Worm (Caenorhabditis elegans): ENCODE measurements around the gene F26F2.3.

F26F2.3 gene

ce11 chrV:20525816-20526459, 40.4 kb downstream of the F26F2.3 start, which contains the start of the genes srh-166 and Y38H6C.24:
srh-166 (minus strand) TSS chrV:20525866.
Y38H6C.24 (plus strand) TSS chrV:20526435.
- no peak for TF ChIP-seq mep-1 (tag; optimal IDR thresholded peaks at IDR 0.05)
- no peak for TF ChIP-seq sptf-1 (tag; optimal IDR thresholded peaks at IDR 0.05)
- no peak for TF ChIP-seq pha-4 (tag; optimal IDR thresholded peaks at IDR 0.05)
- TF ChIP-seq flh-1 (GFP tag; optimal IDR thresholded peaks at IDR 0.05): no peak
- no peak for TF ChIP-seq ceh-83 (GFP tag; optimal IDR thresholded peaks at IDR 0.05)
- no peak for TF ChIP-seq unc-62 (GFP tag; optimal IDR thresholded peaks at IDR 0.05)
- TF ChIP-seq cnd-1 (tag; optimal IDR thresholded peaks at IDR 0.05): no peak
- no peak for TF ChIP-seq M03D4.4 (tag; optimal IDR thresholded peaks at IDR 0.05)
- no peak for TF ChIP-seq zip-8 (tag; optimal IDR thresholded peaks at IDR 0.05)
- TF ChIP-seq ham-2 (GFP tag; optimal IDR thresholded peaks at IDR 0.05): no peak
- no peak for TF ChIP-seq nhr-28 (tag; optimal IDR thresholded peaks at IDR 0.05)
- no peak for TF ChIP-seq lin-32 (GFP tag; optimal IDR thresholded peaks at IDR 0.05)
- no peak for TF ChIP-seq nhr-12 (tag; optimal IDR thresholded peaks at IDR 0.05)

ce11 chrV:20522219-20522618, 44.1 kb downstream of the F26F2.3 start, which contains the start of the genes Y38H6C.9 and fbxa-150:
Y38H6C.9 (minus strand) TSS chrV:20522270.
fbxa-150 (plus strand) TSS chrV:20522598.
- TF ChIP-seq nhr-28 (tag; optimal IDR thresholded peaks at IDR 0.05): no peak
- TF ChIP-seq mep-1 (tag; optimal IDR thresholded peaks at IDR 0.05): no peak
- no peak for TF ChIP-seq ceh-83 (GFP tag; optimal IDR thresholded peaks at IDR 0.05)
- TF ChIP-seq zip-8 (tag; optimal IDR thresholded peaks at IDR 0.05): no peak
- no peak for TF ChIP-seq ztf-11 (tag; optimal IDR thresholded peaks at IDR 0.05)
- no peak for TF ChIP-seq ceh-39 (tag; optimal IDR thresholded peaks at IDR 0.05)
- no peak for TF ChIP-seq cnd-1 (tag; optimal IDR thresholded peaks at IDR 0.05)
- TF ChIP-seq nhr-237 (tag; optimal IDR thresholded peaks at IDR 0.05): no peak
- TF ChIP-seq lsy-2 (tag; optimal IDR thresholded peaks at IDR 0.05): no peak
- TF ChIP-seq flh-1 (GFP tag; optimal IDR thresholded peaks at IDR 0.05): no peak
- TF ChIP-seq unc-120 (tag; optimal IDR thresholded peaks at IDR 0.05; ENCODE audit: poor library complexity, severe bottlenecking): no peak
- no peak for TF ChIP-seq snpc-4 (tag; optimal IDR thresholded peaks at IDR 0.05)
- no peak for TF ChIP-seq mab-5 (tag; optimal IDR thresholded peaks at IDR 0.05)
- no peak for TF ChIP-seq ces-1 (GFP tag; optimal IDR thresholded peaks at IDR 0.05)
- TF ChIP-seq bed-3 (GFP tag; optimal IDR thresholded peaks at IDR 0.05): no peak
- TF ChIP-seq sem-2 (GFP tag; optimal IDR thresholded peaks at IDR 0.05): no peak

ce11 chrV:20518927-20519326, 47.4 kb downstream of the F26F2.3 start, which contains the start of gene Y38H6C.25:
Y38H6C.25 (plus strand) TSS chrV:20519227.
- no peak for TF ChIP-seq ham-2 (GFP tag; optimal IDR thresholded peaks at IDR 0.05)
- TF ChIP-seq M03D4.4 (tag; optimal IDR thresholded peaks at IDR 0.05): no peak
- no peak for TF ChIP-seq mep-1 (tag; optimal IDR thresholded peaks at IDR 0.05)
- no peak for TF ChIP-seq unc-39 (tag; optimal IDR thresholded peaks at IDR 0.05)
- TF ChIP-seq nhr-12 (tag; optimal IDR thresholded peaks at IDR 0.05): no peak
- no peak for TF ChIP-seq elt-3 (tag; optimal IDR thresholded peaks at IDR 0.05)
- no peak for TF ChIP-seq drap-1 (GFP tag; optimal IDR thresholded peaks at IDR 0.05)
- TF ChIP-seq ztf-11 (tag; optimal IDR thresholded peaks at IDR 0.05): no peak
- no peak for TF ChIP-seq lin-13 (tag; optimal IDR thresholded peaks at IDR 0.05)
- no peak for TF ChIP-seq tbx-8 (GFP tag; optimal IDR thresholded peaks at IDR 0.05)
- no peak for TF ChIP-seq pha-4 (tag; optimal IDR thresholded peaks at IDR 0.05)
- no peak for TF ChIP-seq snpc-4 (tag; optimal IDR thresholded peaks at IDR 0.05)
- no peak for TF ChIP-seq ceh-39 (tag; optimal IDR thresholded peaks at IDR 0.05)
- TF ChIP-seq mab-5 (tag; optimal IDR thresholded peaks at IDR 0.05): no peak
- TF ChIP-seq nhr-237 (tag; optimal IDR thresholded peaks at IDR 0.05): no peak

ce11 chrV:20517005-20517404, 49.3 kb downstream of the F26F2.3 start:
- TF ChIP-seq bed-3 (GFP tag; optimal IDR thresholded peaks at IDR 0.05) (no peak), lin-13 (tag; optimal IDR thresholded peaks at IDR 0.05) (no peak), ceh-39 (tag; optimal IDR thresholded peaks at IDR 0.05) (no peak), mep-1 (tag; optimal IDR thresholded peaks at IDR 0.05) (no peak), unc-62 (GFP tag; optimal IDR thresholded peaks at IDR 0.05) (no peak), elt-3 (tag; optimal IDR thresholded peaks at IDR 0.05) (no peak), ceh-83 (GFP tag; optimal IDR thresholded peaks at IDR 0.05) (no peak), blmp-1 (tag; optimal IDR thresholded peaks at IDR 0.05) (no peak), lin-32 (GFP tag; optimal IDR thresholded peaks at IDR 0.05) (no peak), mls-2 (tag; optimal IDR thresholded peaks at IDR 0.05) (no peak), nhr-237 (tag; optimal IDR thresholded peaks at IDR 0.05) (no peak), ham-2 (GFP tag; optimal IDR thresholded peaks at IDR 0.05) (no peak), cnd-1 (tag; optimal IDR thresholded peaks at IDR 0.05) (no peak), ceh-43 (GFP tag; optimal IDR thresholded peaks at IDR 0.05) (no peak), ztf-11 (tag; optimal IDR thresholded peaks at IDR 0.05) (no peak), lsy-2 (tag; optimal IDR thresholded peaks at IDR 0.05) (no peak), snpc-4 (tag; optimal IDR thresholded peaks at IDR 0.05) (no peak), elt-1 (tag; optimal IDR thresholded peaks at IDR 0.05; ENCODE audit: borderline replicate concordance, insufficient read depth) (no peak), zip-8 (tag; optimal IDR thresholded peaks at IDR 0.05) (no peak), unc-120 (tag; optimal IDR thresholded peaks at IDR 0.05; ENCODE audit: poor library complexity, severe bottlenecking) (no peak)

All from whole organism, mixed stage, embryonic.